In genomic region chr3R:29773833-29774324, dm6 we compare ENCODE assay signal across 5 fruit fly cellular contexts.
TF ChIP-seq lines count a peak whose summit lies in the region.

No protein-coding gene starts in this region.

TF ChIP-seq in whole organism, adult, 20 proteins besides CTCF, POLR2A, EP300 and RAD21 (continued from another document):
- TF ChIP-seq CG12768 (GFP tag; optimal IDR thresholded peaks at IDR 0.05; lab: Kevin White, UChicago) (peak; percentile 83), Clk (GFP tag; optimal IDR thresholded peaks at IDR 0.05; lab: Kevin White, UChicago) (peak; percentile 66), CG7101 (tag; optimal IDR thresholded peaks at IDR 0.05; lab: Kevin White, UChicago) (peak; percentile 84)

TF ChIP-seq in whole organism, embryonic, 481 proteins besides CTCF, POLR2A, EP300 and RAD21 (continued from another document and continues in another):
- TF ChIP-seq CG9817 (tag; optimal IDR thresholded peaks at IDR 0.05; lab: Kevin White, UChicago), result peak; percentile 77
- TF ChIP-seq CG9876 (GFP tag; optimal IDR thresholded peaks at IDR 0.05; lab: Kevin White, UChicago), result no peak
- TF ChIP-seq CG17186 (GFP tag; optimal IDR thresholded peaks at IDR 0.05; lab: Kevin White, UChicago), result no peak
- TF ChIP-seq CG9932 (GFP tag; IDR thresholded peaks at IDR 0.05; lab: Robert Waterston, UW), result peak; percentile 72
- peak; percentile 36; the same call in 1 of the 2 replicates for TF ChIP-seq ara (GFP tag; IDR thresholded peaks at IDR 0.05; lab: Robert Waterston, UW)
- peak; percentile 77 for TF ChIP-seq CHES-1-like (GFP tag; optimal IDR thresholded peaks at IDR 0.05; lab: Kevin White, UChicago)
- TF ChIP-seq fd64A (GFP tag; optimal IDR thresholded peaks at IDR 0.05; lab: Kevin White, UChicago), result no peak
- TF ChIP-seq Awh (GFP tag; IDR thresholded peaks at IDR 0.05; lab: Robert Waterston, UW), result no peak
- peak; percentile 33 for TF ChIP-seq gcm2 (GFP tag; optimal IDR thresholded peaks at IDR 0.05; lab: Kevin White, UChicago)
- TF ChIP-seq h (optimal IDR thresholded peaks at IDR 0.05; lab: Kevin White, UChicago), result no peak
- TF ChIP-seq CG16863 (GFP tag; optimal IDR thresholded peaks at IDR 0.05; lab: Kevin White, UChicago), result peak; percentile 68
- TF ChIP-seq nom (GFP tag; optimal IDR thresholded peaks at IDR 0.05; lab: Kevin White, UChicago), result peak; percentile 19
- peak; percentile 32 for TF ChIP-seq CG10462 (GFP tag; optimal IDR thresholded peaks at IDR 0.05; lab: Kevin White, UChicago)
- peak; percentile 57 for TF ChIP-seq CG4282 (GFP tag; optimal IDR thresholded peaks at IDR 0.05; lab: Kevin White, UChicago)
- no peak for TF ChIP-seq Six4 (GFP tag; optimal IDR thresholded peaks at IDR 0.05; lab: Kevin White, UChicago)
- TF ChIP-seq CG10959 (GFP tag; IDR thresholded peaks at IDR 0.05; lab: Robert Waterston, UW), result peak; percentile 46
- peak; percentile 33 for TF ChIP-seq BtbVII (GFP tag; optimal IDR thresholded peaks at IDR 0.05; lab: Kevin White, UChicago)
- peak; percentile 80 for TF ChIP-seq tgo (GFP tag; IDR thresholded peaks at IDR 0.05; lab: Robert Waterston, UW)
- TF ChIP-seq vvl (GFP tag; IDR thresholded peaks at IDR 0.05; lab: Robert Waterston, UW), result peak; percentile 69
- TF ChIP-seq CG12219 (GFP tag; optimal IDR thresholded peaks at IDR 0.05; lab: Kevin White, UChicago), result peak; percentile 59
- TF ChIP-seq CG13123 (GFP tag; optimal IDR thresholded peaks at IDR 0.05; lab: Kevin White, UChicago), result peak; percentile 44
- TF ChIP-seq CG3726 (GFP tag; IDR thresholded peaks at IDR 0.05; lab: Robert Waterston, UW), result no peak
- TF ChIP-seq CG16815 (GFP tag; optimal IDR thresholded peaks at IDR 0.05; lab: Kevin White, UChicago), result peak; percentile 77
- peak; percentile 61 for TF ChIP-seq Mes4 (GFP tag; optimal IDR thresholded peaks at IDR 0.05; lab: Kevin White, UChicago)
- TF ChIP-seq H15 (GFP tag; IDR thresholded peaks at IDR 0.05; lab: Robert Waterston, UW), result peak; percentile 61; the same call in 2 of the 3 replicates
- TF ChIP-seq pzg (GFP tag; optimal IDR thresholded peaks at IDR 0.05; lab: Kevin White, UChicago), result peak; percentile 7
- TF ChIP-seq Taf1 (GFP tag; IDR thresholded peaks at IDR 0.05; lab: Robert Waterston, UW), result peak; percentile 80; the same call in 1 of the 2 replicates
- TF ChIP-seq CG2199 (GFP tag; IDR thresholded peaks at IDR 0.05; lab: Robert Waterston, UW), result no peak
- no peak for TF ChIP-seq CG4707 (GFP tag; optimal IDR thresholded peaks at IDR 0.05; lab: Kevin White, UChicago)
- no peak for TF ChIP-seq prd (optimal IDR thresholded peaks at IDR 0.05; lab: Kevin White, UChicago)
- peak; percentile 80 for TF ChIP-seq prd (GFP tag; IDR thresholded peaks at IDR 0.05; lab: Robert Waterston, UW)
- peak; percentile 87 for TF ChIP-seq HmgZ (tag; optimal IDR thresholded peaks at IDR 0.05; lab: Kevin White, UChicago)

TF ChIP-seq in whole organism, prepupa, 60 proteins besides CTCF, POLR2A, EP300 and RAD21 (continued from another document and continues in another):
- TF ChIP-seq Smox (GFP tag; optimal IDR thresholded peaks at IDR 0.05; lab: Kevin White, UChicago) (peak; percentile 68), CG4318 (GFP tag; optimal IDR thresholded peaks at IDR 0.05; lab: Kevin White, UChicago) (peak; percentile 70), Eip75B (GFP tag; optimal IDR thresholded peaks at IDR 0.05; lab: Kevin White, UChicago) (peak; percentile 68), CG6163 (GFP tag; IDR thresholded peaks at IDR 0.05; lab: Robert Waterston, UW) (peak; percentile 80), fkh (GFP tag; optimal IDR thresholded peaks at IDR 0.05; lab: Kevin White, UChicago) (no peak), pdm3 (GFP tag; optimal IDR thresholded peaks at IDR 0.05; lab: Kevin White, UChicago) (peak; percentile 87), dsx (GFP tag; optimal IDR thresholded peaks at IDR 0.05; lab: Kevin White, UChicago; ENCODE audit: poor library complexity, severe bottlenecking) (peak; percentile 46), CG11902 (GFP tag; optimal IDR thresholded peaks at IDR 0.05; lab: Kevin White, UChicago) (peak; percentile 76), CG3919 (GFP tag; optimal IDR thresholded peaks at IDR 0.05; lab: Kevin White, UChicago) (peak; percentile 74), CG7368 (GFP tag; optimal IDR thresholded peaks at IDR 0.05; lab: Kevin White, UChicago) (peak; percentile 64), Gug (GFP tag; IDR thresholded peaks at IDR 0.05; lab: Robert Waterston, UW) (peak; percentile 72), esn (GFP tag; optimal IDR thresholded peaks at IDR 0.05; lab: Kevin White, UChicago) (peak; percentile 79), Ets96B (tag; optimal IDR thresholded peaks at IDR 0.05; lab: Kevin White, UChicago) (peak; percentile 61), dac (GFP tag; optimal IDR thresholded peaks at IDR 0.05; lab: Kevin White, UChicago) (peak; percentile 72), spab (GFP tag; optimal IDR thresholded peaks at IDR 0.05; lab: Kevin White, UChicago) (peak; percentile 66), eg (GFP tag; IDR thresholded peaks at IDR 0.05; lab: Robert Waterston, UW) (peak; percentile 75), Eip78C (GFP tag; lab: Kevin White, UChicago) (peak; percentile 95), CG32006 (GFP tag; optimal IDR thresholded peaks at IDR 0.05; lab: Kevin White, UChicago) (peak; percentile 93), CG10669 (GFP tag; optimal IDR thresholded peaks at IDR 0.05; lab: Kevin White, UChicago) (peak; percentile 80), Ets21C (GFP tag; optimal IDR thresholded peaks at IDR 0.05; lab: Kevin White, UChicago) (peak; percentile 55), CG8119 (GFP tag; IDR thresholded peaks at IDR 0.05; lab: Robert Waterston, UW) (peak; percentile 83), OdsH (GFP tag; optimal IDR thresholded peaks at IDR 0.05; lab: Kevin White, UChicago) (peak; percentile 87), CG34406 (GFP tag; optimal IDR thresholded peaks at IDR 0.05; lab: Kevin White, UChicago) (peak; percentile 76), CG8632 (GFP tag; optimal IDR thresholded peaks at IDR 0.05; lab: Kevin White, UChicago) (peak; percentile 74), Sox14 (GFP tag; optimal IDR thresholded peaks at IDR 0.05; lab: Kevin White, UChicago) (peak; percentile 83), CG6792 (GFP tag; optimal IDR thresholded peaks at IDR 0.05; lab: Kevin White, UChicago) (peak; percentile 73), Eip93F (GFP tag; optimal IDR thresholded peaks at IDR 0.05; lab: Kevin White, UChicago) (no peak), Met (GFP tag; optimal IDR thresholded peaks at IDR 0.05; lab: Kevin White, UChicago) (peak; percentile 61), CG10631 (GFP tag; optimal IDR thresholded peaks at IDR 0.05; lab: Kevin White, UChicago) (peak; percentile 77), Hr4 (GFP tag; optimal IDR thresholded peaks at IDR 0.05; lab: Kevin White, UChicago) (peak; percentile 90), CG16779 (tag; optimal IDR thresholded peaks at IDR 0.05; lab: Kevin White, UChicago) (no peak), Blimp-1 (GFP tag; optimal IDR thresholded peaks at IDR 0.05; lab: Kevin White, UChicago) (no peak), ss (GFP tag; optimal IDR thresholded peaks at IDR 0.05; lab: Kevin White, UChicago) (peak; percentile 67 to 86), Lpt (GFP tag; optimal IDR thresholded peaks at IDR 0.05; lab: Kevin White, UChicago) (peak; percentile 58)

TF ChIP-seq in whole organism, pupa, 21 proteins besides CTCF, POLR2A, EP300 and RAD21 (continued from another document):
- TF ChIP-seq EcR (GFP tag; optimal IDR thresholded peaks at IDR 0.05; lab: Kevin White, UChicago), result no peak
- peak; percentile 42 for TF ChIP-seq CG10348 (GFP tag; IDR thresholded peaks at IDR 0.05; lab: Robert Waterston, UW)

TF ChIP-seq in whole organism, wandering third instar larva, 38 proteins besides CTCF, POLR2A, EP300 and RAD21 (continued from another document):
- TF ChIP-seq Sp1 (GFP tag; optimal IDR thresholded peaks at IDR 0.05; lab: Kevin White, UChicago) (peak; percentile 77), sv (GFP tag; optimal IDR thresholded peaks at IDR 0.05; lab: Kevin White, UChicago) (peak; percentile 75), N (GFP tag; optimal IDR thresholded peaks at IDR 0.05; lab: Kevin White, UChicago) (no peak), sage (GFP tag; optimal IDR thresholded peaks at IDR 0.05; lab: Kevin White, UChicago) (no peak), dl (GFP tag; optimal IDR thresholded peaks at IDR 0.05; lab: Kevin White, UChicago; ENCODE audit: insufficient read depth in 1 of 2, partially characterized antibody in 2 of 2) (no peak), CG32264 (GFP tag; optimal IDR thresholded peaks at IDR 0.05; lab: Kevin White, UChicago) (peak; percentile 52), pan (optimal IDR thresholded peaks at IDR 0.05; lab: Kevin White, UChicago) (no peak), Hr78 (GFP tag; optimal IDR thresholded peaks at IDR 0.05; lab: Kevin White, UChicago) (no peak), br (GFP tag; optimal IDR thresholded peaks at IDR 0.05; lab: Kevin White, UChicago) (peak; percentile 84), Myc (optimal IDR thresholded peaks at IDR 0.05; lab: Kevin White, UChicago) (no peak), GATAd (GFP tag; optimal IDR thresholded peaks at IDR 0.05; lab: Kevin White, UChicago) (no peak), brk (GFP tag; optimal IDR thresholded peaks at IDR 0.05; lab: Kevin White, UChicago) (no peak), OdsH (GFP tag; optimal IDR thresholded peaks at IDR 0.05; lab: Kevin White, UChicago) (peak; percentile 77), ey (GFP tag; optimal IDR thresholded peaks at IDR 0.05; lab: Kevin White, UChicago) (peak; percentile 90), h (GFP tag; optimal IDR thresholded peaks at IDR 0.05; lab: Kevin White, UChicago) (peak; percentile 69), tai (GFP tag; optimal IDR thresholded peaks at IDR 0.05; lab: Kevin White, UChicago) (peak; percentile 43), Jra (GFP tag; optimal IDR thresholded peaks at IDR 0.05; lab: Kevin White, UChicago) (no peak), fru (GFP tag; optimal IDR thresholded peaks at IDR 0.05; lab: Kevin White, UChicago) (peak; percentile 80)
